Fruit fly (Drosophila melanogaster) whole organism, prepupa: ENCODE results near the gene CG43400.

Experiments
- Blimp-1 ChIP-seq: fragments of 200-800 bp; sonication (Bioruptor generic); optimal IDR thresholded peaks from 3 replicates; lab custom pipeline; 2017; ENCODE audit warnings: missing biosample characterization, missing genetic modification characterization, mild to moderate bottlenecking, moderate library complexity, missing genetic modification reagents
- CG10669 ChIP-seq: fragments of 200-800 bp; sonication (Bioruptor generic); optimal IDR thresholded peaks from 3 replicates; lab custom pipeline; 2018; ENCODE audit warnings: missing biosample characterization, mild to moderate bottlenecking, missing genetic modification characterization, moderate library complexity
- CG11294 ChIP-seq: fragments of 200-800 bp; sonication (Bioruptor generic); IDR thresholded peaks from 2 replicates; pipeline ENCODE4 v1.3.6; 2022; ENCODE audit warnings: missing biosample characterization, missing genetic modification characterization
- CG11762 ChIP-seq: fragments of 200-800 bp; sonication (Bioruptor generic); optimal IDR thresholded peaks from 3 replicates; lab custom pipeline; 2016; ENCODE audit warnings: missing biosample characterization, missing genetic modification characterization; ENCODE audit not compliant: insufficient read depth
- CG11902 ChIP-seq: fragments of 200-800 bp; sonication (Bioruptor generic); optimal IDR thresholded peaks from 3 replicates; lab custom pipeline; 2016; ENCODE audit warnings: missing biosample characterization, missing genetic modification characterization
- CG15336 ChIP-seq: fragments of 200-800 bp; sonication (Bioruptor generic); IDR thresholded peaks from 2 replicates; pipeline ENCODE4 v1.3.6; 2022; ENCODE audit warnings: missing biosample characterization, missing genetic modification characterization
- CG1621 ChIP-seq: fragments of 200-800 bp; sonication (Bioruptor generic); optimal IDR thresholded peaks from 3 replicates; lab custom pipeline; 2018; ENCODE audit warnings: missing biosample characterization, mild to moderate bottlenecking, missing genetic modification characterization
- CG16779 ChIP-seq: fragments of 200-800 bp; sonication (Bioruptor generic); optimal IDR thresholded peaks from 3 replicates; lab custom pipeline; 2017; ENCODE audit warnings: missing biosample characterization, mild to moderate bottlenecking, missing genetic modification characterization
- CG3032 ChIP-seq: fragments of 200-800 bp; optimal IDR thresholded peaks from 2 replicates; lab custom pipeline; 2019; ENCODE audit warnings: missing biosample characterization, mild to moderate bottlenecking, missing genetic modification characterization, moderate library complexity
- CG32006 ChIP-seq: fragments of 200-800 bp; sonication (Bioruptor generic); optimal IDR thresholded peaks from 3 replicates; lab custom pipeline; 2017; ENCODE audit warnings: missing biosample characterization, mild to moderate bottlenecking, missing genetic modification characterization
- CG34406 ChIP-seq: fragments of 200-800 bp; sonication (Bioruptor generic); optimal IDR thresholded peaks from 3 replicates; lab custom pipeline; 2016; ENCODE audit warnings: missing biosample characterization, missing genetic modification characterization
- CG3919 ChIP-seq: fragments of 200-800 bp; sonication (Bioruptor generic); optimal IDR thresholded peaks from 3 replicates; lab custom pipeline; 2016; ENCODE audit warnings: missing biosample characterization, missing genetic modification characterization
- CG4318 ChIP-seq: fragments of 200-800 bp; sonication (Bioruptor generic); optimal IDR thresholded peaks from 3 replicates; lab custom pipeline; 2017; ENCODE audit warnings: missing biosample characterization, mild to moderate bottlenecking, missing genetic modification characterization
- CG6163 ChIP-seq: fragments of 200-800 bp; sonication (Bioruptor generic); IDR thresholded peaks from 3 replicates; pipeline ENCODE4 v1.3.6; 2022; ENCODE audit warnings: missing biosample characterization, missing genetic modification characterization
- CG6276 ChIP-seq: fragments of 200-800 bp; sonication (Bioruptor generic); optimal IDR thresholded peaks from 2 replicates; lab custom pipeline; 2017; ENCODE audit warnings: missing biosample characterization, mild to moderate bottlenecking, missing genetic modification characterization
- CG6792 ChIP-seq: fragments of 200-800 bp; sonication (Bioruptor generic); optimal IDR thresholded peaks from 3 replicates; lab custom pipeline; 2016; ENCODE audit warnings: missing biosample characterization, missing genetic modification characterization
- CG8119 ChIP-seq: fragments of 200-800 bp; sonication (Bioruptor generic); IDR thresholded peaks from 3 replicates; pipeline ENCODE4 v1.3.6; 2022; ENCODE audit warnings: missing biosample characterization, missing genetic modification characterization
- CG8319 ChIP-seq: fragments of 200-800 bp; sonication (Bioruptor generic); optimal IDR thresholded peaks from 3 replicates; lab custom pipeline; 2016; ENCODE audit warnings: missing biosample characterization, missing genetic modification characterization
- CG8632 ChIP-seq: fragments of 200-800 bp; sonication (Bioruptor generic); optimal IDR thresholded peaks from 3 replicates; lab custom pipeline; 2016; ENCODE audit warnings: missing biosample characterization, missing genetic modification characterization
- CG9139 ChIP-seq: fragments of 200-800 bp; sonication (Bioruptor generic); optimal IDR thresholded peaks from 3 replicates; lab custom pipeline; 2017; ENCODE audit warnings: missing biosample characterization, mild to moderate bottlenecking, missing genetic modification characterization
- Eip75B ChIP-seq: fragments of 200-800 bp; sonication (Bioruptor generic); optimal IDR thresholded peaks from 3 replicates; lab custom pipeline; 2016; ENCODE audit warnings: missing biosample characterization, missing genetic modification characterization
- Eip78C ChIP-seq: fragments of 200-800 bp; sonication (Bioruptor generic); peaks from one replicate; lab custom pipeline; 2016; ENCODE audit warnings: missing biosample characterization, missing genetic modification characterization
- Eip93F ChIP-seq: fragments of 200-800 bp; sonication (Bioruptor generic); optimal IDR thresholded peaks from 2 replicates; lab custom pipeline; 2016; ENCODE audit warnings: missing biosample characterization, mild to moderate bottlenecking, missing genetic modification characterization
- Ets21C ChIP-seq: fragments of 200-800 bp; sonication (Bioruptor generic); optimal IDR thresholded peaks from 3 replicates; lab custom pipeline; 2016; ENCODE audit warnings: missing biosample characterization, missing genetic modification characterization
- Hr38 ChIP-seq: sonication (Bioruptor generic); optimal IDR thresholded peaks from 2 replicates; lab custom pipeline; 2016; ENCODE audit warnings: missing biosample characterization, missing genetic modification characterization
- Hr39 ChIP-seq: fragments of 200-800 bp; sonication (Bioruptor generic); optimal IDR thresholded peaks from 2 replicates; lab custom pipeline; 2016; ENCODE audit warnings: missing biosample characterization, missing genetic modification characterization
- Hr4 ChIP-seq: fragments of 200-800 bp; sonication (Bioruptor generic); optimal IDR thresholded peaks from 3 replicates; lab custom pipeline; 2016; ENCODE audit warnings: missing biosample characterization, missing genetic modification characterization
- OdsH ChIP-seq: fragments of 200-800 bp; sonication (Bioruptor generic); optimal IDR thresholded peaks from 3 replicates; lab custom pipeline; 2016; ENCODE audit warnings: missing biosample characterization, missing genetic modification characterization
- Sox102F ChIP-seq: fragments of 200-800 bp; sonication (Bioruptor generic); optimal IDR thresholded peaks from 2 replicates; lab custom pipeline; 2016; ENCODE audit warnings: missing biosample characterization, mild to moderate bottlenecking, missing genetic modification characterization
- Sox14 ChIP-seq: fragments of 200-800 bp; sonication (Bioruptor generic); optimal IDR thresholded peaks from 3 replicates; lab custom pipeline; 2016; ENCODE audit warnings: missing biosample characterization, missing genetic modification characterization
- Sox15 ChIP-seq: fragments of 200-800 bp; sonication (Bioruptor generic); optimal IDR thresholded peaks from 3 replicates; lab custom pipeline; 2016; ENCODE audit warnings: missing biosample characterization, missing genetic modification characterization
- acj6 ChIP-seq: fragments of 200-800 bp; sonication (Bioruptor generic); optimal IDR thresholded peaks from 3 replicates; lab custom pipeline; 2016; ENCODE audit warnings: missing biosample characterization, missing genetic modification characterization
- cyc ChIP-seq: fragments of 200-800 bp; sonication (Bioruptor generic); optimal IDR thresholded peaks from 3 replicates; lab custom pipeline; 2016; ENCODE audit warnings: missing biosample characterization, missing genetic modification characterization
- dac ChIP-seq: fragments of 200-800 bp; sonication (Bioruptor generic); optimal IDR thresholded peaks from 2 replicates; lab custom pipeline; 2017; ENCODE audit warnings: missing biosample characterization, mild to moderate bottlenecking, missing genetic modification characterization
- dsx ChIP-seq: fragments of 200-800 bp; optimal IDR thresholded peaks from 3 replicates; lab custom pipeline; 2019; ENCODE audit warnings: missing biosample characterization, mild to moderate bottlenecking, missing genetic modification characterization, moderate library complexity; ENCODE audit not compliant: poor library complexity, severe bottlenecking
- fd59A ChIP-seq: fragments of 200-800 bp; sonication (Bioruptor generic); optimal IDR thresholded peaks from 2 replicates; lab custom pipeline; 2017; ENCODE audit warnings: missing biosample characterization, mild to moderate bottlenecking, missing genetic modification characterization, missing genetic modification reagents
- fkh ChIP-seq: fragments of 200-800 bp; sonication (Bioruptor generic); optimal IDR thresholded peaks from 3 replicates; lab custom pipeline; 2017; ENCODE audit warnings: missing biosample characterization, mild to moderate bottlenecking, missing genetic modification characterization, moderate library complexity
- lz ChIP-seq: fragments of 200-800 bp; sonication (Bioruptor generic); optimal IDR thresholded peaks from 3 replicates; lab custom pipeline; 2016; ENCODE audit warnings: missing biosample characterization, missing genetic modification characterization
- net ChIP-seq: fragments of 200-800 bp; sonication (Bioruptor generic); optimal IDR thresholded peaks from 3 replicates; lab custom pipeline; 2016; ENCODE audit warnings: missing biosample characterization, missing genetic modification characterization
- spab ChIP-seq: fragments of 200-800 bp; sonication (Bioruptor generic); optimal IDR thresholded peaks from 2 replicates; lab custom pipeline; 2017; ENCODE audit warnings: missing biosample characterization, mild to moderate bottlenecking, missing genetic modification characterization, missing genetic modification reagents
- svp ChIP-seq: fragments of 200-800 bp; sonication (Bioruptor generic); peaks from one replicate; lab custom pipeline; 2016; ENCODE audit warnings: missing biosample characterization, missing genetic modification characterization
- topi ChIP-seq: fragments of 200-800 bp; sonication (Bioruptor generic); optimal IDR thresholded peaks from 3 replicates; lab custom pipeline; 2016; ENCODE audit warnings: missing biosample characterization, missing genetic modification characterization
- vri ChIP-seq: fragments of 200-800 bp; sonication (Bioruptor generic); optimal IDR thresholded peaks from 3 replicates; lab custom pipeline; 2016; ENCODE audit warnings: missing biosample characterization, mild to moderate bottlenecking, missing genetic modification characterization

The CG43400 gene

dm6 chr2L:8532790-8533189 lies 42.3 kb downstream of the CG43400 start:
- TF ChIP-seq Hr38 (GFP tag; lab: Kevin White, UChicago) (no peak), Eip78C (GFP tag; lab: Kevin White, UChicago) (peak; percentile 12), dsx (peak; percentile 48)
- TF ChIP-seq, all 60 proteins: peak for 2

dm6 chr2L:8533632-8534031 lies 43.1 kb downstream of the CG43400 start:
- no peak for TF ChIP-seq Eip75B (GFP tag; lab: Kevin White, UChicago)
- no peak for TF ChIP-seq lz (GFP tag; lab: Kevin White, UChicago)
- TF ChIP-seq CG16779 (tag; lab: Kevin White, UChicago), result no peak
- TF ChIP-seq CG11902 (GFP tag; lab: Kevin White, UChicago), result no peak
- TF ChIP-seq Ets21C (GFP tag; lab: Kevin White, UChicago), result no peak
- no peak for TF ChIP-seq dsx
- peak; percentile 28 for TF ChIP-seq fkh (GFP tag; lab: Kevin White, UChicago)
- no peak for TF ChIP-seq CG8632 (GFP tag; lab: Kevin White, UChicago)
- TF ChIP-seq, all 60 proteins: peak for 1

dm6 chr2L:8534118-8534514 lies 43.6 kb downstream of the CG43400 start:
- TF ChIP-seq CG1621 (tag; lab: Kevin White, UChicago) (no peak), CG3032 (tag; lab: Kevin White, UChicago) (no peak)

- TF ChIP-seq fkh (GFP tag; lab: Kevin White, UChicago), result peak; percentile 89
- peak; percentile 97 for TF ChIP-seq CG8319 (GFP tag; lab: Kevin White, UChicago)
- peak; percentile 89 for TF ChIP-seq Blimp-1 (GFP tag; lab: Kevin White, UChicago)
- TF ChIP-seq Hr4 (GFP tag; lab: Kevin White, UChicago), result peak; percentile 99
- peak; percentile 98 for TF ChIP-seq CG11762 (GFP tag; lab: Kevin White, UChicago)
- TF ChIP-seq Eip93F (GFP tag; lab: Kevin White, UChicago), result peak; percentile 96
- peak; percentile 100 for TF ChIP-seq svp (GFP tag; lab: Kevin White, UChicago)
- TF ChIP-seq CG16779 (tag; lab: Kevin White, UChicago), result peak; percentile 97
- peak; percentile 98 for TF ChIP-seq CG3032 (tag; lab: Kevin White, UChicago)
- TF ChIP-seq CG3919 (GFP tag; lab: Kevin White, UChicago), result peak; percentile 97
- peak; percentile 97 for TF ChIP-seq CG6163 (GFP tag; lab: Robert Waterston, UW)
- peak; percentile 94 for TF ChIP-seq cyc (GFP tag; lab: Kevin White, UChicago)
- TF ChIP-seq CG6276 (GFP tag; lab: Kevin White, UChicago), result peak; percentile 99
- peak; percentile 98 for TF ChIP-seq CG4318 (GFP tag; lab: Kevin White, UChicago)
- TF ChIP-seq Hr39, result peak; percentile 95
- TF ChIP-seq lz (GFP tag; lab: Kevin White, UChicago), result peak; percentile 98
- peak; percentile 98 for TF ChIP-seq acj6
- TF ChIP-seq CG11902 (GFP tag; lab: Kevin White, UChicago), result peak; percentile 97
- peak; percentile 91 for TF ChIP-seq CG9139 (GFP tag; lab: Kevin White, UChicago)
- TF ChIP-seq CG6792, result peak; percentile 98
- TF ChIP-seq CG10669 (GFP tag; lab: Kevin White, UChicago), result peak; percentile 97
- TF ChIP-seq fd59A, result peak; percentile 97
- TF ChIP-seq vri (GFP tag; lab: Kevin White, UChicago), result peak; percentile 95
- TF ChIP-seq CG32006 (GFP tag; lab: Kevin White, UChicago), result peak; percentile 99
- peak; percentile 98 for TF ChIP-seq topi
- TF ChIP-seq Sox15, result peak; percentile 98
- TF ChIP-seq CG8119 (GFP tag; lab: Robert Waterston, UW), result peak; percentile 99
- peak; percentile 98 for TF ChIP-seq OdsH (GFP tag; lab: Kevin White, UChicago)
- peak; percentile 98 for TF ChIP-seq Sox102F (GFP tag; lab: Kevin White, UChicago)
- TF ChIP-seq CG11294 (GFP tag; lab: Robert Waterston, UW), result peak; percentile 96
- TF ChIP-seq net (GFP tag; lab: Kevin White, UChicago), result peak; percentile 98
- peak; percentile 97 for TF ChIP-seq spab (GFP tag; lab: Kevin White, UChicago)
- TF ChIP-seq CG34406 (GFP tag; lab: Kevin White, UChicago), result peak; percentile 98
- peak; percentile 98 for TF ChIP-seq dac
- peak; percentile 95 for TF ChIP-seq dsx
- TF ChIP-seq Sox14 (GFP tag; lab: Kevin White, UChicago), result peak; percentile 98
- peak; percentile 99 for TF ChIP-seq CG15336
These were observed 44.2 kb downstream of the CG43400 start for dm6 chr2L:8534515-8535295.
